Fruit fly (Drosophila melanogaster): ENCODE data around the gene CG32212.

Gene CG32212

dm6 chr3L:19524690-19525089, 37.3 kb downstream of the CG32212 start:
- TF ChIP-seq rn (GFP tag; IDR thresholded peaks at IDR 0.05) (no peak; the same call in 1 of the 2 replicates), fd96Ca (GFP tag; IDR thresholded peaks at IDR 0.05) (peak; percentile 23; the same call in 1 of the 3 replicates), CG10348 (GFP tag; IDR thresholded peaks at IDR 0.05) (0 out of 2 replicates have a peak, but pooled peaks have one; percentile 7), CG32121 (GFP tag; IDR thresholded peaks at IDR 0.05) (peak; percentile 61)

dm6 chr3L:19525736-19526135, 38.4 kb downstream of the CG32212 start:
- TF ChIP-seq CG8159 (tag; optimal IDR thresholded peaks at IDR 0.05) (no peak), CG34367 (tag; optimal IDR thresholded peaks at IDR 0.05) (no peak), Snoo (tag; optimal IDR thresholded peaks at IDR 0.05) (no peak), Pif1B (GFP tag; optimal IDR thresholded peaks at IDR 0.05) (no peak), Ets98B (GFP tag; IDR thresholded peaks at IDR 0.05) (no peak), CG32121 (GFP tag; IDR thresholded peaks at IDR 0.05) (no peak), CG4496 (GFP tag; IDR thresholded peaks at IDR 0.05) (no peak)

dm6 chr3L:19528547-19528946, 41.2 kb downstream of the CG32212 start:
- TF ChIP-seq CG10348 (GFP tag; IDR thresholded peaks at IDR 0.05) (no peak), CG4496 (GFP tag; IDR thresholded peaks at IDR 0.05) (no peak), Pif1B (GFP tag; optimal IDR thresholded peaks at IDR 0.05) (no peak), CG8159 (tag; optimal IDR thresholded peaks at IDR 0.05) (no peak), CG32121 (GFP tag; IDR thresholded peaks at IDR 0.05) (no peak)

- TF ChIP-seq Snoo (tag; optimal IDR thresholded peaks at IDR 0.05) (no peak), CG4496 (GFP tag; IDR thresholded peaks at IDR 0.05) (0 out of 3 replicates have a peak, but pooled peaks have one; percentile 19), Pif1B (GFP tag; optimal IDR thresholded peaks at IDR 0.05) (no peak)
Observed at dm6 chr3L:19532443-19532842, 45.1 kb downstream of the CG32212 start, which contains the start of gene Cpr76Bd. Cpr76Bd (plus strand) TSS chr3L:19532743.

Measured in whole organism, pupa.